Worm (Caenorhabditis elegans) whole organism, L2 larva: ENCODE measurements around the gene hat-1.

Experiments used
- C34F6.9 ChIP-seq: fragments of 150-350 bp; optimal IDR thresholded peaks from 2 replicates; lab custom pipeline; 2014; ENCODE audit warnings: missing biosample characterization, missing genetic modification characterization
- F13H6.1 ChIP-seq: sonication (generic microtip); optimal IDR thresholded peaks from 2 replicates; lab custom pipeline; 2016; ENCODE audit warnings: missing genetic modification characterization, missing compliant biosample characterization
- Y55F3AM.14 ChIP-seq: fragments of 200-800 bp; sonication (Bioruptor generic); optimal IDR thresholded peaks from 2 replicates; lab custom pipeline; 2018; ENCODE audit warnings: mild to moderate bottlenecking, missing genetic modification characterization, missing compliant biosample characterization
- aly-2 ChIP-seq: fragments of 150-350 bp; optimal IDR thresholded peaks from 2 replicates; lab custom pipeline; 2014; ENCODE audit warnings: missing biosample characterization, missing genetic modification characterization
- ama-1 ChIP-seq: fragments of 150-350 bp; optimal IDR thresholded peaks from 2 replicates; lab custom pipeline; 2018; ENCODE audit warnings: inconsistent platforms
- blmp-1 ChIP-seq: sonication (generic microtip); optimal IDR thresholded peaks from 2 replicates; lab custom pipeline; 2017; ENCODE audit warnings: missing genetic modification characterization, mild to moderate bottlenecking, missing compliant biosample characterization, antibody characterized with exemption, moderate library complexity; ENCODE audit not compliant: insufficient read depth
- ceh-16 ChIP-seq: fragments of 150-350 bp; optimal IDR thresholded peaks from 2 replicates; lab custom pipeline; 2014; ENCODE audit warnings: missing biosample characterization, missing genetic modification characterization
- ceh-82 ChIP-seq: fragments of 150-350 bp; optimal IDR thresholded peaks from 2 replicates; lab custom pipeline; 2014; ENCODE audit warnings: missing biosample characterization, missing genetic modification characterization
- crh-2 ChIP-seq: sonication (generic microtip); optimal IDR thresholded peaks from 2 replicates; lab custom pipeline; 2017; ENCODE audit warnings: missing biosample characterization, missing genetic modification characterization
- elt-1 ChIP-seq: fragments of 150-350 bp; optimal IDR thresholded peaks from 2 replicates; lab custom pipeline; 2014; ENCODE audit warnings: missing biosample characterization, missing genetic modification characterization
- fos-1 ChIP-seq: fragments of 150-350 bp; optimal IDR thresholded peaks from 2 replicates; lab custom pipeline; 2014; ENCODE audit warnings: missing biosample characterization, missing genetic modification characterization
- gmeb-1 ChIP-seq: fragments of 150-350 bp; optimal IDR thresholded peaks from 2 replicates; lab custom pipeline; 2014; ENCODE audit warnings: missing biosample characterization, missing genetic modification characterization
- lin-11 ChIP-seq: fragments of 150-350 bp; sonication (generic microtip); optimal IDR thresholded peaks from 2 replicates; lab custom pipeline; 2014; ENCODE audit warnings: missing biosample characterization, missing genetic modification characterization, inconsistent platforms, mixed read lengths
- lin-13 ChIP-seq: fragments of 150-350 bp; optimal IDR thresholded peaks from 2 replicates; lab custom pipeline; 2014; ENCODE audit warnings: missing biosample characterization, missing genetic modification reagents, missing genetic modification characterization
- lin-39 ChIP-seq: fragments of 150-350 bp; optimal IDR thresholded peaks from 2 replicates; lab custom pipeline; 2014; ENCODE audit warnings: missing biosample characterization, missing genetic modification reagents, missing genetic modification characterization
- lsy-2 ChIP-seq, 2 experiments: fragments of 150-350 bp in 1 of 2; sonication (generic microtip) in 1 of 2; optimal IDR thresholded peaks; 2 replicates each; lab custom pipeline; 2014 to 2017; ENCODE audit warnings: missing biosample characterization in 2 of 2, missing genetic modification characterization in 2 of 2
- mab-5 ChIP-seq: fragments of 150-350 bp; optimal IDR thresholded peaks from 2 replicates; lab custom pipeline; 2014; ENCODE audit warnings: missing biosample characterization, missing genetic modification characterization
- mbf-1 ChIP-seq: sonication (generic microtip); optimal IDR thresholded peaks from 2 replicates; lab custom pipeline; 2017; ENCODE audit warnings: missing biosample characterization, missing genetic modification characterization
- mdl-1 ChIP-seq, 2 experiments: fragments of 150-350 bp in 1 of 2; sonication (generic microtip) in 1 of 2; optimal IDR thresholded peaks; 2 replicates each; lab custom pipeline; 2017; ENCODE audit warnings: missing biosample characterization in 2 of 2, missing genetic modification characterization in 2 of 2
- nhr-129 ChIP-seq: fragments of 150-350 bp; optimal IDR thresholded peaks from 2 replicates; lab custom pipeline; 2014; ENCODE audit warnings: missing biosample characterization, missing genetic modification characterization
- nhr-21 ChIP-seq: fragments of 150-350 bp; optimal IDR thresholded peaks from 2 replicates; lab custom pipeline; 2014; ENCODE audit warnings: missing biosample characterization, missing genetic modification characterization
- nhr-23 ChIP-seq: fragments of 150-350 bp; optimal IDR thresholded peaks from 2 replicates; lab custom pipeline; 2014; ENCODE audit warnings: missing biosample characterization, missing genetic modification reagents, missing genetic modification characterization
- nhr-237 ChIP-seq: fragments of 150-350 bp; optimal IDR thresholded peaks from 2 replicates; lab custom pipeline; 2014; ENCODE audit warnings: missing biosample characterization, missing genetic modification characterization
- nhr-6 ChIP-seq: fragments of 150-350 bp; optimal IDR thresholded peaks from 2 replicates; lab custom pipeline; 2014; ENCODE audit warnings: missing biosample characterization, missing genetic modification characterization
- peb-1 ChIP-seq: fragments of 150-350 bp; optimal IDR thresholded peaks from 2 replicates; lab custom pipeline; 2014; ENCODE audit warnings: missing biosample characterization, missing genetic modification characterization
- sma-9 ChIP-seq, 2 experiments: fragments of 150-350 bp in 1 of 2; sonication (generic microtip) in 1 of 2; optimal IDR thresholded peaks; 2 replicates each; lab custom pipeline; 2014 to 2016; ENCODE audit warnings: missing genetic modification characterization in 2 of 2, mild to moderate bottlenecking in 1 of 2, missing biosample characterization in 1 of 2, missing compliant biosample characterization in 1 of 2, missing genetic modification reagents in 1 of 2, moderate library complexity in 1 of 2
- unc-39 ChIP-seq: fragments of 150-350 bp; optimal IDR thresholded peaks from 2 replicates; lab custom pipeline; 2014; ENCODE audit warnings: missing biosample characterization, missing genetic modification characterization
- unc-55 ChIP-seq: fragments of 150-350 bp; sonication (generic microtip); optimal IDR thresholded peaks from 3 replicates; lab custom pipeline; 2014; ENCODE audit warnings: missing biosample characterization, missing genetic modification reagents, missing genetic modification characterization
- unc-62 ChIP-seq: fragments of 150-350 bp; optimal IDR thresholded peaks from 2 replicates; lab custom pipeline; 2014; ENCODE audit warnings: missing biosample characterization, missing genetic modification reagents, missing genetic modification characterization
- zag-1 ChIP-seq: fragments of 150-350 bp; optimal IDR thresholded peaks from 2 replicates; lab custom pipeline; 2014; ENCODE audit warnings: missing biosample characterization, missing genetic modification characterization
- ztf-1 ChIP-seq: fragments of 200-800 bp; sonication (Bioruptor generic); conservative IDR thresholded peaks from 2 replicates; pipeline ENCODE4 v1.3.6; 2022; ENCODE audit warnings: missing genetic modification characterization, missing compliant biosample characterization
- ztf-11 ChIP-seq: sonication (generic microtip); optimal IDR thresholded peaks from 2 replicates; lab custom pipeline; 2017; ENCODE audit warnings: missing biosample characterization, missing genetic modification characterization
- ztf-4 ChIP-seq: fragments of 150-350 bp; optimal IDR thresholded peaks from 2 replicates; lab custom pipeline; 2014; ENCODE audit warnings: missing biosample characterization, missing genetic modification characterization

hat-1 gene

DNA sequence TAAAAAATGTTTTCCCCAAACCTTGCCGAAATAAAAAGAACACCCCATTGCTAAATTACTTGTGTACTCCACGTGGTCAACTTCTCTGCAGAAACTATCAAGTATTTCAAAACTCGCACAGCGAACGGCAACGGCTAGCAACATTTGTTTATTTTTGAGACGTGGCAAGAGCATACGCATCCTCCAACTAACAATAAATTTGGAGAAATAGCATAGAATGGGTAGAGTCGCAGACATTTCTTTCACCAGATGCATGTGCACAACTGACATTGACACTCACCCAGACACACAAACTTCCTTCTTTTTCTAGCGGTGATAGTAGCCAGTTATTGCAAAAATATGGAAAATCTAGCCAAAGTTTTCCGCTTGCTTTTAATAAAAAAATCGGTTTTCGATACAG is 27.4 kb downstream of the hat-1 start:
- no peak for TF ChIP-seq ceh-16
- TF ChIP-seq F13H6.1 (tag; lab: Kevin White, UChicago): peak; percentile 16
- peak; percentile 33 for TF ChIP-seq C34F6.9
- TF ChIP-seq crh-2 (tag; lab: Kevin White, UChicago): peak; percentile 82
- no peak for TF ChIP-seq gmeb-1
- peak in 1 of 2 experiments; percentile 23 for TF ChIP-seq lsy-2 (tag; optimal IDR thresholded peaks at IDR 0.05; lab: Kevin White, UChicago)
- TF ChIP-seq, all 48 proteins: peak for 4

DNA sequence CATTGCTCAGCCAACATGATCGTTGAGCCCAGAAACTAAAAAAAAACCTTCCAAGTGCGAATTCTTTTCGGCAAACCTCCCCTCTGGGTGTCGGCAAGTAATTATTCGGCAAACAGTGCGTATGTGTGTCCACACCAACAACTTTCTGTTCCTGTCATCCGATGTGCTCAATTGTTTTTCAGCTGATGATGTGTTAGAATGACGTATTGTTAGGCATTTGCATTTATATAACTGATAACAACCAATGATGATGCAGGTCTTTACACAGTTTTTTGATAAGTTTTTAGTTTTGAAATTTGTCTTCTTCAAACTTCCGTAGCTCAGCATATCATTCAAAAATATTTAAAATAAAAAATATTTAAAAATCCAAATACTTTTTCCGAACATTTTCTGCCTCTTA is 28.1 kb downstream of the hat-1 start:
- no peak for TF ChIP-seq zag-1 (tag; lab: Kevin White, UChicago)
- TF ChIP-seq sma-9 (GFP tag; optimal IDR thresholded peaks at IDR 0.05; lab: Kevin White, UChicago): peak; percentile 1
- TF ChIP-seq sma-9 (tag; optimal IDR thresholded peaks at IDR 0.05; lab: Kevin White, UChicago): no peak
- peak; percentile 72 for TF ChIP-seq fos-1 (tag; lab: Kevin White, UChicago)
- no peak for TF ChIP-seq peb-1 (tag; lab: Kevin White, UChicago)

DNA sequence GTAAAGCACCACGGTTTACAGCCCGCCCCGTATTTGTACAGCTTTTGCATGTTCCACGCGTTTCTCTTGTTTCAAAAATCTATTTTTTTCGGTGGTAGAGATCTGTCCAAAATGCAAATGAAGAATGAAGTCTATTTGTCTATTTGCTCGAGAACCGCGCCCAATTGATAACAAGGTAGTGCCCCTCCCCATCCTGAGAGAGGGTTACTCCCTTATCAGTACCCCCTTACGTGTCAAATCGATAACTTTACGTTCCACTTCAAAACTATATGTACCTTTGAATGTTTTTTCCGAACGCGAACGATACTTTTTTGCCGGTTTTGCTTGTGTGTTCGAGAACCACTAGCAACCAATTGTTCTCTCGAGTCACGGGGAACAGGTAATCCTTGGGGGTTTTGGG is 31.0 kb downstream of the hat-1 start:
- TF ChIP-seq nhr-21: no peak
- TF ChIP-seq nhr-237: no peak
- peak; percentile 19 for TF ChIP-seq crh-2 (tag; lab: Kevin White, UChicago)
- TF ChIP-seq fos-1 (tag; lab: Kevin White, UChicago): peak; percentile 85
- TF ChIP-seq lsy-2 (tag; optimal IDR thresholded peaks at IDR 0.05; lab: Kevin White, UChicago): no peak

DNA sequence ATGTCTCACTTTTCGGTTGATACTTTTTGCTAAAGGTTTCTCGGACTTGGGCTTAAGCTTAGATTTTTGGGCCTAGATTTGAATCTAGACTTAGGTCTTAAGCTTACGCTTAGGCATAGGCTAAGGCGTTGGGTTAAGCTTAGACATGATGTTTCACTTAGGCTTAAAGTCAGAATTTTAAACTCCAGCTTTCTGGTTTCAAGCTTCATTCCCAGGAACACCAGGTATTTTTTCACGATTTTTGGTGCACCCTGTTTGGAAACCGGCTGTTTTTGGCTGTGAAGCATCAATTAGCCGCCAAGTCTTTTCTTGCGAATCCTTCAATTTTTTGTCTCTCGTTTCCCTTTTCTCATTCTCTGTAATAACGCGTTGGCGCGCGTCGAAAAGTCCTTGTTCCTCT is 33.2 kb downstream of the hat-1 start:
- TF ChIP-seq ama-1 (lab: Kevin White, UChicago) (no peak), ztf-4 (tag; lab: Kevin White, UChicago) (no peak), mdl-1 (tag; optimal IDR thresholded peaks at IDR 0.05; lab: Kevin White, UChicago) (no peak), zag-1 (tag; lab: Kevin White, UChicago) (no peak), sma-9 (GFP tag; optimal IDR thresholded peaks at IDR 0.05; lab: Kevin White, UChicago) (no peak), sma-9 (tag; optimal IDR thresholded peaks at IDR 0.05; lab: Kevin White, UChicago) (no peak), ztf-1 (GFP tag; lab: Robert Waterston, UW) (no peak), lin-13 (GFP tag; lab: Kevin White, UChicago) (no peak), blmp-1 (tag; lab: Kevin White, UChicago) (no peak), peb-1 (tag; lab: Kevin White, UChicago) (no peak), fos-1 (tag; lab: Kevin White, UChicago) (no peak), lin-11 (tag; lab: Kevin White, UChicago) (no peak), unc-55 (GFP tag; lab: Kevin White, UChicago) (no peak), nhr-237 (no peak), elt-1 (no peak), nhr-6 (tag; lab: Kevin White, UChicago) (no peak), ztf-11 (tag; lab: Kevin White, UChicago) (no peak), unc-62 (GFP tag; lab: Kevin White, UChicago) (no peak), mbf-1 (tag; lab: Kevin White, UChicago) (no peak), nhr-23 (tag; lab: Kevin White, UChicago) (no peak)
- TF ChIP-seq, all 48 proteins: peak for 0

DNA sequence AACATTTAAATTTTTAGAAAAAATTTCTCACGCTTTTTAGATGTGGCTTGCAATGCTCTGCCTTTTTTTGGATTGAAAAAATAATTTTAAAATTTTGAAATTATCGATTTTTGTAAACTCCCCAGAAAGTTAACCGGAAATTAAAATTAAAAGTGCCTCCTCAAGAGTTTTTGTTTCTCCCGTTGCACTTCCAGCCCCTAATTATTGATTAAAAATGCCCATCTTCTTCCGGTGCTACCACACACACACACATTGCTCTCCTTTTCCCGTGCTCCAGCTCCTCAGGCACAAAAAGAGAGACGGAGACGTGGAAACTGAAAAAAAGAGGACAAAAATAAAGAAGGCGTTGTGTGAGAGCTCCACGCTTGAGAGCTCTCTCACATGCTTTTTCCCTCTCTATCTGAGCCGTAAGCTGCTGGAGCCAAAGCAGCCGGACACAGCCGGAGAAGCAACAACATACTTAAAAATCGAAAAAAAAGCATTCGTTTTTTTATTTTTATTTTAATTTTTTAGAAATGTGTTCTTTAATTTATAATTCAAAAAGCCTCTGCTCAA is 39.6 kb downstream of the hat-1 start:
- TF ChIP-seq aly-2 (tag; lab: Kevin White, UChicago): no peak
- peak; percentile 18 for TF ChIP-seq nhr-129 (tag; lab: Kevin White, UChicago)
- no peak for TF ChIP-seq lin-39 (tag; lab: Kevin White, UChicago)
- TF ChIP-seq blmp-1 (tag; lab: Kevin White, UChicago): no peak
- no peak for TF ChIP-seq mab-5 (tag; lab: Kevin White, UChicago)
- peak; percentile 10 for TF ChIP-seq zag-1 (tag; lab: Kevin White, UChicago)
- no peak for TF ChIP-seq unc-39 (tag; lab: Kevin White, UChicago)
- peak; percentile 44 for TF ChIP-seq unc-55 (GFP tag; lab: Kevin White, UChicago)
- peak; percentile 45 for TF ChIP-seq C34F6.9
- TF ChIP-seq ceh-82 (tag; lab: Kevin White, UChicago): no peak
- peak in 1 of 2 experiments; percentile 24 for TF ChIP-seq lsy-2 (tag; optimal IDR thresholded peaks at IDR 0.05; lab: Kevin White, UChicago)
- no peak for TF ChIP-seq Y55F3AM.14 (GFP tag; lab: Kevin White, UChicago)
